Worm (Caenorhabditis elegans): ENCODE data around the gene F10A3.4.

Gene F10A3.4

DNA sequence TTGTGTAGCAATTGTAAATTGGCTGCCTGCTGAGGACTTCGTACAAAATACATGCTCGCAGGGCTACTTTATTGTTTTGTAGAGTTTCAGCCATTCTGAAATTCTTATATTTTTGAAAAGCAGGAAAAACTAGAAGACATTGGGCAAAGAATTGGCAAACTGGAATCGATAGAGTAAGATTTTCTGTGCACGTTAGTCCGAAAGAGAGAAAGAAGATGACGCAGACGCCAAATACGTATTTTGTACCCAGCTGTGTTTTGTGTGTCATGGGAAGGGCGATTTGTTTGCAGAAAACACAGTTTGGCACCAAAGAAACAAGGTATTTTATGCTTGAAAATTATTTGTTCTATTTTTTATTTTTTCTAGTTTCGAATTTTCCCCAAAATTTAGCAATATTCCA, 21.5 kb upstream of the F10A3.4 start, which contains the start of gene fbxa-143:
Gene fbxa-143, minus strand, starts transcription at position 101 of the 400 bp plus-strand sequence.
- TF ChIP-seq flt-1 (GFP tag; IDR thresholded peaks at IDR 0.05) (no peak), T22C8.4 (GFP tag; IDR thresholded peaks at IDR 0.05) (no peak), ztf-23 (GFP tag; IDR thresholded peaks at IDR 0.05) (no peak), cog-1 (tag; optimal IDR thresholded peaks at IDR 0.05) (no peak), ztf-29 (GFP tag; IDR thresholded peaks at IDR 0.05) (no peak), tab-1 (GFP tag; IDR thresholded peaks at IDR 0.05) (no peak), med-1 (GFP tag; optimal IDR thresholded peaks at IDR 0.05; ENCODE audit: insufficient read depth) (no peak), ref-1 (GFP tag; conservative IDR thresholded peaks at IDR 0.05) (no peak), klf-2 (GFP tag; conservative IDR thresholded peaks at IDR 0.05) (no peak)

DNA sequence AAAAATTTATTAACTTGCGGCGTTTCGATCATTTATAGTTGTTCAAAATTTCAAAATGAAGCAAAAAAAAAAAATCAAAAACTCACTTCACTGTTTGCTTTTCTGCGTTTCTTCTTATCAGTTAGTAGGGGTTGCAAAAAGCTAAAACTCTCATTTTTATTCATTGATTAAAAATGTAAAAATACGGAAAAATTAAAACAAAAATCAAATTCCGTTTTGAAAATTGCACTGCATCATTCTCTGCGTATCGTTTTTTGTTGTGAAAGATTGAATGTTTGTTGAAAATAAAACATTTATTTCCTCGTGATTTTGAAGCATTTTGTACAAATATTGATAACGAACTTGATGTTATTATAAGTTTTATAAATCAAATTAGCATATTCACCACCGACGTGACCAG, 19.8 kb upstream of the F10A3.4 start:
- no peak for TF ChIP-seq flt-1 (GFP tag; IDR thresholded peaks at IDR 0.05)
- no peak for TF ChIP-seq cog-1 (tag; optimal IDR thresholded peaks at IDR 0.05)
- no peak for TF ChIP-seq ztf-23 (GFP tag; IDR thresholded peaks at IDR 0.05)
- no peak for TF ChIP-seq T22C8.4 (GFP tag; IDR thresholded peaks at IDR 0.05)
- TF ChIP-seq ztf-29 (GFP tag; IDR thresholded peaks at IDR 0.05), result no peak
- TF ChIP-seq med-1 (GFP tag; optimal IDR thresholded peaks at IDR 0.05; ENCODE audit: insufficient read depth), result no peak
- no peak for TF ChIP-seq ref-1 (GFP tag; conservative IDR thresholded peaks at IDR 0.05)
- TF ChIP-seq klf-2 (GFP tag; conservative IDR thresholded peaks at IDR 0.05), result no peak
- no peak for TF ChIP-seq tab-1 (GFP tag; IDR thresholded peaks at IDR 0.05)

DNA sequence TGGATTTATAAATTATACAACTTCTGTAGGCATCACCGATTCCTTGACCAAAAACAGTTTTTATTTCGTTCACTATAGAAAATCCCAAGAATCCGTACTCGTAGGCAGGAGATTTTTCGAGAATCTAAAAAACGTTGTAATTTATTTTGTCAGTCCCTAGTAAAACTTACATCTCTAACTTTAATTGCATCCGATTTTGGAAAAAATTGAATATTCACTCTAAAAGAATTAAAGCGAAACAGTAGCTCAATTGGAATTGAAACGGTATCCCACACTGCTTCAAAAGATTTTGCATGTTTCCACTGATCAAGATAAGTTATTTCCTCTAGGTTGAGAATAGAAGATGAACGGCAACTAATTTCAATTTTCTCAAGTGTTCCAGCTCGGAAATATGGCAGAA, 17.7 kb upstream of the F10A3.4 start, which contains the start of gene fbxa-142:
Gene fbxa-142, minus strand, starts transcription at position 101 of the 400 bp plus-strand sequence.
- no peak for TF ChIP-seq flt-1 (GFP tag; IDR thresholded peaks at IDR 0.05)
- no peak for TF ChIP-seq T22C8.4 (GFP tag; IDR thresholded peaks at IDR 0.05)
- TF ChIP-seq klf-2 (GFP tag; conservative IDR thresholded peaks at IDR 0.05), result no peak
- TF ChIP-seq cog-1 (tag; optimal IDR thresholded peaks at IDR 0.05), result no peak
- no peak for TF ChIP-seq ref-1 (GFP tag; conservative IDR thresholded peaks at IDR 0.05)
- TF ChIP-seq tab-1 (GFP tag; IDR thresholded peaks at IDR 0.05), result no peak
- no peak for TF ChIP-seq ztf-23 (GFP tag; IDR thresholded peaks at IDR 0.05)
- no peak for TF ChIP-seq ztf-29 (GFP tag; IDR thresholded peaks at IDR 0.05)
- TF ChIP-seq med-1 (GFP tag; optimal IDR thresholded peaks at IDR 0.05; ENCODE audit: insufficient read depth), result no peak

DNA sequence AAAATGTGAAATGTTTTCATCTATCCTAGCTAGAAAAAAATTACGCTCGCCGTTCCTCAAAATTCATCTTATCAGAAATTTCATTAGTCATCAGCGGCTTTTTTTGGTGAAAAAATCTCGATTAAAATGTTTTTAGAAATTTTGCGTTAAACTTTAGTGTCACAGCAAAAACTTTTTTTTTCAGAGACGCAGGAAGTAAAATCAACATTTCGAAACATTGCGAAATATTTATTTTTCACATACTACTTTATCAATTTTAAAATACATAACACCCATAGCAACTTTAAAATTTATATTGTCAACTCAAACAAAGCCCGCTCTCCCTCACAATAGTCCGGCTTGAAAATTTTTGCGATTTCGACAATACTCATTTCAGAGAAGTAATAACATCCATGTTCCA, 16.7 kb upstream of the F10A3.4 start:
- no peak for TF ChIP-seq med-1 (GFP tag; optimal IDR thresholded peaks at IDR 0.05; ENCODE audit: insufficient read depth)
- TF ChIP-seq flt-1 (GFP tag; IDR thresholded peaks at IDR 0.05), result no peak
- TF ChIP-seq ztf-23 (GFP tag; IDR thresholded peaks at IDR 0.05), result no peak
- no peak for TF ChIP-seq klf-2 (GFP tag; conservative IDR thresholded peaks at IDR 0.05)
- TF ChIP-seq ref-1 (GFP tag; conservative IDR thresholded peaks at IDR 0.05), result no peak
- no peak for TF ChIP-seq cog-1 (tag; optimal IDR thresholded peaks at IDR 0.05)
- TF ChIP-seq ztf-29 (GFP tag; IDR thresholded peaks at IDR 0.05), result no peak
- TF ChIP-seq T22C8.4 (GFP tag; IDR thresholded peaks at IDR 0.05), result no peak
- TF ChIP-seq tab-1 (GFP tag; IDR thresholded peaks at IDR 0.05), result no peak

DNA sequence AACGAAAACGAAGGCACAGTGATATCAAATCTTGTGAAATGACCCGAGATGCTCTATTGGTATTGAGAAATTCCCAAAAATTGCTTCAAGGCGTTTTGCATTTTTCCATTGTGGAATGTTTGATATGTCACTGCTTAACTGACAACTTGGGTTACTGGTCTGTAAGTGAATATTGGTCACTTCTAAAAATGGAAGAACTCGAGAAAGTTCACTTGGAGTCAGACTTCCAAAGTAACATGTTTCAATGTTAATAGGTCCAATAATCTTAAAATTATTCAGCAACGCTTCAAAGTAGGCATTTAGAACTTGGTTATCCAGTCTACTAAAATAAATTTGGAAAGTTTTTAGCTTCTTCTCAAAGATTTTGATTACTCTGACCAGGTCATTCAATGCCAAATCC, 16.2 kb upstream of the F10A3.4 start, which contains the start of gene fbxa-144:
Gene fbxa-144, minus strand, starts transcription at position 101 of the 400 bp plus-strand sequence.
- TF ChIP-seq tab-1 (GFP tag; IDR thresholded peaks at IDR 0.05) (no peak), med-1 (GFP tag; optimal IDR thresholded peaks at IDR 0.05; ENCODE audit: insufficient read depth) (no peak), flt-1 (GFP tag; IDR thresholded peaks at IDR 0.05) (no peak), T22C8.4 (GFP tag; IDR thresholded peaks at IDR 0.05) (no peak), ztf-23 (GFP tag; IDR thresholded peaks at IDR 0.05) (no peak), klf-2 (GFP tag; conservative IDR thresholded peaks at IDR 0.05) (no peak), ztf-29 (GFP tag; IDR thresholded peaks at IDR 0.05) (no peak), cog-1 (tag; optimal IDR thresholded peaks at IDR 0.05) (no peak), ref-1 (GFP tag; conservative IDR thresholded peaks at IDR 0.05) (no peak)

DNA sequence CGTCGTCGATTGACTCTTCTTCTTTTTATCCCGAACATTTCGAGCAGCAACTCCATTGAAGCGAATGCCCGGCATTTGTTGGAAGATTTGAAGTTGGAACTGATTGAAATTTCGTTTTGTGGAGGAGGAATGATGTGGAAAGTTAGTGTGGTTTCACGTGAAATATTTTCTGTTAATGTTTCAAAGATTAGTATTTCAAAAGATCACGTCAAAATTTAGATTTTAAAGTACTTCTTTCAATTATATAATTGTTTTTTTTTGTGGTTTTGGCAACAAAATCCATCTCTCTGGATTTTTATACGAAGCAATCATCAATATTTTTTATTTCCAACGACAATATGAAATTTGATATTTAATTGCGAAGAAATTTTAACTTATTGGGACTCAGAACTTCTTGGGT, 11.9 kb upstream of the F10A3.4 start, which contains the start of gene F44G3.7:
Gene F44G3.7, minus strand, starts transcription at position 101 of the 400 bp plus-strand sequence.
- no peak for TF ChIP-seq ref-1 (GFP tag; conservative IDR thresholded peaks at IDR 0.05)
- TF ChIP-seq tab-1 (GFP tag; IDR thresholded peaks at IDR 0.05), result no peak
- no peak for TF ChIP-seq klf-2 (GFP tag; conservative IDR thresholded peaks at IDR 0.05)

ce11 chrV:16139529-16139928, 9.4 kb upstream of the F10A3.4 start, which contains the start of gene clc-11:
Gene clc-11, minus strand, starts transcription at chrV:16139629.
- TF ChIP-seq ztf-29 (GFP tag; IDR thresholded peaks at IDR 0.05), result no peak
- no peak for TF ChIP-seq med-1 (GFP tag; optimal IDR thresholded peaks at IDR 0.05; ENCODE audit: insufficient read depth)
- no peak for TF ChIP-seq cog-1 (tag; optimal IDR thresholded peaks at IDR 0.05)
- no peak for TF ChIP-seq tab-1 (GFP tag; IDR thresholded peaks at IDR 0.05)
- TF ChIP-seq klf-2 (GFP tag; conservative IDR thresholded peaks at IDR 0.05), result no peak
- no peak for TF ChIP-seq flt-1 (GFP tag; IDR thresholded peaks at IDR 0.05)
- no peak for TF ChIP-seq T22C8.4 (GFP tag; IDR thresholded peaks at IDR 0.05)
- no peak for TF ChIP-seq ref-1 (GFP tag; conservative IDR thresholded peaks at IDR 0.05)
- no peak for TF ChIP-seq ztf-23 (GFP tag; IDR thresholded peaks at IDR 0.05)

- TF ChIP-seq ztf-29 (GFP tag; IDR thresholded peaks at IDR 0.05) (no peak), med-1 (GFP tag; optimal IDR thresholded peaks at IDR 0.05; ENCODE audit: insufficient read depth) (no peak), ref-1 (GFP tag; conservative IDR thresholded peaks at IDR 0.05) (no peak), klf-2 (GFP tag; conservative IDR thresholded peaks at IDR 0.05) (no peak), flt-1 (GFP tag; IDR thresholded peaks at IDR 0.05) (no peak), cog-1 (tag; optimal IDR thresholded peaks at IDR 0.05) (no peak), tab-1 (GFP tag; IDR thresholded peaks at IDR 0.05) (no peak), T22C8.4 (GFP tag; IDR thresholded peaks at IDR 0.05) (no peak), ztf-23 (GFP tag; IDR thresholded peaks at IDR 0.05) (no peak)
Measured at ce11 chrV:16141071-16141470, 7.8 kb upstream of the F10A3.4 start, which contains the start of gene clc-32. Gene clc-32, minus strand, starts transcription at chrV:16141171.

DNA sequence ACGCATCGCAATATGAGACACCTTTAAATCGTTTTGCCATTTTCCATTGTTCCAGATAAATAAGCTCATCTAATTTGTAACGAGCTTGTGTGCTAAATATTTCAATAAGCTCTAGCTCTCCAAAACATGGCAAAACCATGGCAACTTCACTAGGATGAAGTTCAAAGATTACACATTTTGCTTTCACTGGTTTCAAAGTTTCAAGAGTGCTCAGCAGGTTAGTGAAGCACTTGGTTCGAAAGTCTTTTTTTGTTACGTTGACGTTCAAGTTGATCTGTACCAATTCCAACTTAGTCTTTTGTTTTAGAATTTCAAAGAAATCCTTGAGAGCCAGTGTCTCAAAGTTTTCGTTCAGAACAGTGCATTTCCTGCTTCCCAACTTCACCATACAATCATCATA, 6.5 kb upstream of the F10A3.4 start, which contains the start of gene fbxa-18:
Gene fbxa-18, plus strand, starts transcription at position 301 of the 400 bp plus-strand sequence.
- TF ChIP-seq cog-1 (tag; optimal IDR thresholded peaks at IDR 0.05) (no peak), T22C8.4 (GFP tag; IDR thresholded peaks at IDR 0.05) (no peak), ref-1 (GFP tag; conservative IDR thresholded peaks at IDR 0.05) (no peak), ztf-23 (GFP tag; IDR thresholded peaks at IDR 0.05) (no peak), klf-2 (GFP tag; conservative IDR thresholded peaks at IDR 0.05) (no peak), med-1 (GFP tag; optimal IDR thresholded peaks at IDR 0.05; ENCODE audit: insufficient read depth) (no peak), tab-1 (GFP tag; IDR thresholded peaks at IDR 0.05) (no peak), flt-1 (GFP tag; IDR thresholded peaks at IDR 0.05) (no peak)

Data from whole organism, midembryonic.